Worm (Caenorhabditis elegans) whole organism, L4 larva: ENCODE results near the gene C17H11.4.

Experiments used
- F26F4.8 ChIP-seq: fragments of 200-800 bp; sonication (Bioruptor generic); conservative IDR thresholded peaks from 2 replicates; pipeline ENCODE4 v1.3.6; 2022; ENCODE audit warnings: missing genetic modification characterization, missing compliant biosample characterization
- F37D6.2 ChIP-seq: sonication (generic microtip); optimal IDR thresholded peaks from 2 replicates; lab custom pipeline; 2016; ENCODE audit warnings: mild to moderate bottlenecking, missing genetic modification characterization, missing compliant biosample characterization
- F49E8.2 ChIP-seq: sonication (generic microtip); optimal IDR thresholded peaks from 2 replicates; lab custom pipeline; 2016; ENCODE audit warnings: missing compliant biosample characterization, mild to moderate bottlenecking, missing genetic modification characterization, borderline replicate concordance
- T20F7.1 ChIP-seq: fragments of 200-800 bp; sonication (Bioruptor generic); optimal IDR thresholded peaks from 2 replicates; lab custom pipeline; 2018; ENCODE audit warnings: mild to moderate bottlenecking, missing genetic modification characterization, missing compliant biosample characterization
- Y105C5A.15 ChIP-seq: fragments of 200-800 bp; sonication (Bioruptor generic); IDR thresholded peaks from 2 replicates; pipeline ENCODE4 v1.3.6; 2022; ENCODE audit warnings: missing genetic modification characterization, missing compliant biosample characterization
- Y48G9A.11 ChIP-seq: fragments of 200-800 bp; sonication (Bioruptor generic); IDR thresholded peaks from 2 replicates; pipeline ENCODE4 v1.3.6; 2022; ENCODE audit warnings: missing genetic modification reagents, missing genetic modification characterization, missing compliant biosample characterization
- Y5F2A.4 ChIP-seq: fragments of 200-800 bp; sonication (Bioruptor generic); optimal IDR thresholded peaks from 2 replicates; lab custom pipeline; 2018; ENCODE audit warnings: mild to moderate bottlenecking, missing genetic modification characterization, missing compliant biosample characterization
- Y75B8A.6 ChIP-seq: fragments of 200-800 bp; sonication (Bioruptor generic); IDR thresholded peaks from 2 replicates; pipeline ENCODE4 v1.3.6; 2022; ENCODE audit warnings: missing genetic modification reagents, missing genetic modification characterization, missing compliant biosample characterization
- ama-1 ChIP-seq: fragments of 150-350 bp; optimal IDR thresholded peaks from 2 replicates; lab custom pipeline; 2014; ENCODE audit warnings: inconsistent platforms, mixed read lengths
- arid-1 ChIP-seq: fragments of 200-800 bp; sonication (Bioruptor generic); conservative IDR thresholded peaks from 2 replicates; pipeline ENCODE4 v1.3.6; 2022; ENCODE audit warnings: missing genetic modification reagents, missing genetic modification characterization, missing compliant biosample characterization
- attf-4 ChIP-seq: sonication (generic microtip); optimal IDR thresholded peaks from 3 replicates; lab custom pipeline; 2017; ENCODE audit warnings: missing biosample characterization, missing genetic modification characterization
- ceh-32 ChIP-seq: sonication (generic microtip); optimal IDR thresholded peaks from 2 replicates; lab custom pipeline; 2016; ENCODE audit warnings: mild to moderate bottlenecking, missing genetic modification characterization, missing compliant biosample characterization; ENCODE audit not compliant: poor library complexity
- ceh-44 ChIP-seq: fragments of 200-800 bp; sonication (Bioruptor generic); IDR thresholded peaks from 2 replicates; pipeline ENCODE4 v1.3.6; 2022; ENCODE audit warnings: missing genetic modification reagents, missing genetic modification characterization, missing compliant biosample characterization
- ceh-82 ChIP-seq: sonication (generic microtip); optimal IDR thresholded peaks from 2 replicates; lab custom pipeline; 2017; ENCODE audit warnings: missing biosample characterization, missing genetic modification characterization
- ces-1 ChIP-seq: fragments of 150-350 bp; sonication (generic microtip); optimal IDR thresholded peaks from 4 replicates; lab custom pipeline; 2014; ENCODE audit warnings: missing biosample characterization, missing genetic modification reagents, missing genetic modification characterization
- cey-2 ChIP-seq: sonication (generic microtip); optimal IDR thresholded peaks from 3 replicates; lab custom pipeline; 2017; ENCODE audit warnings: missing genetic modification characterization, mild to moderate bottlenecking, missing compliant biosample characterization, antibody characterized with exemption, borderline replicate concordance; ENCODE audit not compliant: insufficient read depth
- ctbp-1 ChIP-seq: fragments of 200-800 bp; sonication (Bioruptor generic); IDR thresholded peaks from 2 replicates; pipeline ENCODE4 v1.3.6; 2022; ENCODE audit warnings: missing genetic modification reagents, missing genetic modification characterization, missing compliant biosample characterization
- daf-12 ChIP-seq: fragments of 150-350 bp; optimal IDR thresholded peaks from 2 replicates; lab custom pipeline; 2014; ENCODE audit warnings: missing biosample characterization, missing genetic modification reagents, missing genetic modification characterization
- daf-19 ChIP-seq: fragments of 200-800 bp; sonication (Bioruptor generic); conservative IDR thresholded peaks from 2 replicates; pipeline ENCODE4 v1.3.6; 2022; ENCODE audit warnings: missing genetic modification characterization, missing compliant biosample characterization
- dmd-9 ChIP-seq: fragments of 200-800 bp; sonication (Bioruptor generic); IDR thresholded peaks from 2 replicates; pipeline ENCODE4 v1.3.6; 2022; ENCODE audit warnings: missing genetic modification reagents, missing genetic modification characterization, missing compliant biosample characterization
- dve-1 ChIP-seq: sonication (generic microtip); optimal IDR thresholded peaks from 2 replicates; lab custom pipeline; 2017; ENCODE audit warnings: antibody characterized with exemption, mild to moderate bottlenecking, missing genetic modification characterization, missing compliant biosample characterization; ENCODE audit not compliant: insufficient read depth
- fkh-10 ChIP-seq: fragments of 150-350 bp; optimal IDR thresholded peaks from 2 replicates; lab custom pipeline; 2014; ENCODE audit warnings: missing biosample characterization, missing genetic modification reagents, missing genetic modification characterization
- hlh-11 ChIP-seq: fragments of 200-800 bp; sonication (Bioruptor generic); optimal IDR thresholded peaks from 2 replicates; lab custom pipeline; 2018; ENCODE audit warnings: mild to moderate bottlenecking, missing genetic modification characterization, missing compliant biosample characterization
- hmg-1.1 ChIP-seq: fragments of 200-800 bp; sonication (Bioruptor generic); IDR thresholded peaks from 2 replicates; pipeline ENCODE4 v1.3.6; 2022; ENCODE audit warnings: missing genetic modification reagents, missing genetic modification characterization, missing compliant biosample characterization
- lin-1 ChIP-seq: fragments of 200-800 bp; sonication (Bioruptor generic); IDR thresholded peaks from 2 replicates; pipeline ENCODE4 v1.3.6; 2022; ENCODE audit warnings: missing genetic modification reagents, missing genetic modification characterization, missing compliant biosample characterization
- lin-38 ChIP-seq: fragments of 200-800 bp; sonication (Bioruptor generic); IDR thresholded peaks from 2 replicates; pipeline ENCODE4 v1.3.6; 2022; ENCODE audit warnings: missing genetic modification reagents, missing genetic modification characterization, missing compliant biosample characterization
- lsy-2 ChIP-seq, 2 experiments: fragments of 150-350 bp in 1 of 2; sonication (generic microtip) in 1 of 2; optimal IDR thresholded peaks; 2 replicates each; lab custom pipeline; 2014 to 2017; ENCODE audit warnings: missing biosample characterization in 2 of 2, missing genetic modification characterization in 2 of 2
- madf-9 ChIP-seq: fragments of 200-800 bp; sonication (Bioruptor generic); conservative IDR thresholded peaks from 2 replicates; pipeline ENCODE4 v1.3.6; 2022; ENCODE audit warnings: missing genetic modification reagents, missing genetic modification characterization, missing compliant biosample characterization
- mdt-29 ChIP-seq: fragments of 200-800 bp; sonication (Bioruptor generic); IDR thresholded peaks from 2 replicates; pipeline ENCODE4 v1.3.6; 2022; ENCODE audit warnings: missing genetic modification reagents, missing genetic modification characterization, missing compliant biosample characterization
- mep-1 ChIP-seq: fragments of 150-350 bp; sonication (generic microtip); optimal IDR thresholded peaks from 3 replicates; lab custom pipeline; 2014; ENCODE audit warnings: missing biosample characterization, missing genetic modification characterization
- mes-2 ChIP-seq: sonication (generic microtip); optimal IDR thresholded peaks from 2 replicates; lab custom pipeline; 2016; ENCODE audit warnings: missing genotype, mild to moderate bottlenecking, missing genetic modification characterization, missing compliant biosample characterization; ENCODE audit not compliant: poor library complexity, severe bottlenecking
- mxl-3 ChIP-seq: fragments of 200-800 bp; sonication (Bioruptor generic); optimal IDR thresholded peaks from 2 replicates; lab custom pipeline; 2018; ENCODE audit warnings: mild to moderate bottlenecking, missing genetic modification characterization, missing compliant biosample characterization
- nhr-102 ChIP-seq: sonication (generic microtip); optimal IDR thresholded peaks from 2 replicates; lab custom pipeline; 2016; ENCODE audit warnings: mild to moderate bottlenecking, missing genetic modification characterization, moderate library complexity, missing compliant biosample characterization
- nhr-11 ChIP-seq: fragments of 150-350 bp; optimal IDR thresholded peaks from 2 replicates; lab custom pipeline; 2014; ENCODE audit warnings: missing biosample characterization, missing genetic modification characterization
- nhr-25 ChIP-seq: sonication (generic microtip); optimal IDR thresholded peaks from 2 replicates; lab custom pipeline; 2017; ENCODE audit warnings: missing genetic modification characterization, mild to moderate bottlenecking, missing compliant biosample characterization, antibody characterized with exemption, moderate library complexity, borderline replicate concordance; ENCODE audit not compliant: insufficient read depth
- nhr-28 ChIP-seq: fragments of 150-350 bp; optimal IDR thresholded peaks from 2 replicates; lab custom pipeline; 2014; ENCODE audit warnings: missing biosample characterization, missing genetic modification characterization
- nhr-41 ChIP-seq: fragments of 200-800 bp; sonication (Bioruptor generic); IDR thresholded peaks from 2 replicates; pipeline ENCODE4 v1.3.6; 2022; ENCODE audit warnings: missing genetic modification reagents, missing genetic modification characterization, missing compliant biosample characterization
- nhr-48 ChIP-seq: sonication (generic microtip); optimal IDR thresholded peaks from 2 replicates; lab custom pipeline; 2016; ENCODE audit warnings: mild to moderate bottlenecking, missing genetic modification characterization, missing compliant biosample characterization
- pha-4 ChIP-seq, 2 experiments: fragments of 150-350 bp in 1 of 2; fragments of 200-800 bp in 1 of 2; sonication (Bioruptor generic) in 1 of 2; IDR thresholded peaks in 1 of 2; optimal IDR thresholded peaks in 1 of 2; 2 replicates each; pipeline versions ENCODE4 v1.3.6 to Lab custom; 2014 to 2022; ENCODE audit warnings: missing genetic modification characterization in 2 of 2, missing genetic modification reagents in 2 of 2, missing biosample characterization in 1 of 2, missing compliant biosample characterization in 1 of 2
- php-3 ChIP-seq: fragments of 200-800 bp; sonication (Bioruptor generic); IDR thresholded peaks from 2 replicates; pipeline ENCODE4 v1.3.6; 2022; ENCODE audit warnings: missing genetic modification reagents, missing genetic modification characterization, missing compliant biosample characterization
- pqm-1 ChIP-seq: sonication (generic microtip); optimal IDR thresholded peaks from 2 replicates; lab custom pipeline; 2017; ENCODE audit warnings: missing biosample characterization, missing genetic modification characterization
- rbr-2 ChIP-seq: sonication (generic microtip); optimal IDR thresholded peaks from 2 replicates; lab custom pipeline; 2016; ENCODE audit warnings: missing genotype, missing genetic modification characterization, missing compliant biosample characterization
- skn-1 ChIP-seq: fragments of 150-350 bp; optimal IDR thresholded peaks from 2 replicates; lab custom pipeline; 2014; ENCODE audit warnings: missing biosample characterization, missing genetic modification characterization
- snpc-1.2 ChIP-seq: fragments of 200-800 bp; sonication (Bioruptor generic); IDR thresholded peaks from 2 replicates; pipeline ENCODE4 v1.3.6; 2022; ENCODE audit warnings: missing genetic modification reagents, missing genetic modification characterization, missing compliant biosample characterization
- snpc-4 ChIP-seq: fragments of 150-350 bp; optimal IDR thresholded peaks from 2 replicates; lab custom pipeline; 2014; ENCODE audit warnings: missing biosample characterization, missing genetic modification characterization
- spr-3 ChIP-seq: fragments of 200-800 bp; sonication (Bioruptor generic); optimal IDR thresholded peaks from 2 replicates; lab custom pipeline; 2018; ENCODE audit warnings: mild to moderate bottlenecking, missing genetic modification characterization, missing compliant biosample characterization
- tra-1 ChIP-seq: fragments of 200-800 bp; sonication (Bioruptor generic); IDR thresholded peaks from 2 replicates; pipeline ENCODE4 v1.3.6; 2022; ENCODE audit warnings: missing genetic modification reagents, missing genetic modification characterization, missing compliant biosample characterization
- unc-39 ChIP-seq: sonication (generic microtip); optimal IDR thresholded peaks from 2 replicates; lab custom pipeline; 2017; ENCODE audit warnings: missing biosample characterization, missing genetic modification characterization
- unc-62 ChIP-seq, 3 experiments: fragments of 150-350 bp in 1 of 3; sonication (generic microtip); optimal IDR thresholded peaks in 2 of 3; peaks in 1 of 3; 1 replicate in 1 of 3; 2 replicates in 2 of 3; lab custom pipeline; 2014 to 2017; ENCODE audit warnings: missing biosample characterization in 3 of 3, missing genetic modification characterization in 3 of 3, missing genetic modification reagents in 3 of 3, missing genotype in 1 of 3
- ztf-11 ChIP-seq: fragments of 150-350 bp; optimal IDR thresholded peaks from 2 replicates; lab custom pipeline; 2014; ENCODE audit warnings: missing biosample characterization, missing genetic modification characterization

Gene C17H11.4

ce11 chrX:8205919-8206318, 24.5 kb upstream of the C17H11.4 start (continued):
- TF ChIP-seq daf-19 (GFP tag; lab: Robert Waterston, UW) (no peak), ceh-82 (tag; lab: Kevin White, UChicago) (no peak), unc-62 (GFP tag; optimal IDR thresholded peaks at IDR 0.05 in 1 of 2; lab: Kevin White, UChicago) (no peak), unc-62 (tag; optimal IDR thresholded peaks at IDR 0.05; lab: Kevin White, UChicago) (no peak), Y5F2A.4 (GFP tag; lab: Kevin White, UChicago) (no peak), nhr-25 (no peak), php-3 (no peak), T20F7.1 (GFP tag; lab: Kevin White, UChicago) (no peak), Y48G9A.11 (GFP tag; lab: Robert Waterston, UW) (no peak), ceh-32 (no peak), unc-39 (tag; lab: Kevin White, UChicago) (no peak), F26F4.8 (GFP tag; lab: Robert Waterston, UW) (no peak), mdt-29 (GFP tag; lab: Robert Waterston, UW) (no peak), nhr-102 (tag; lab: Kevin White, UChicago) (no peak), nhr-11 (peak; percentile 39), attf-4 (tag; lab: Kevin White, UChicago) (no peak), fkh-10 (peak; percentile 60), daf-12 (tag; lab: Kevin White, UChicago) (no peak), ama-1 (lab: Kevin White, UChicago) (no peak), snpc-1.2 (GFP tag; lab: Robert Waterston, UW) (no peak), mep-1 (tag; lab: Kevin White, UChicago) (peak; percentile 60), pqm-1 (no peak), ceh-44 (GFP tag; lab: Robert Waterston, UW) (no peak), nhr-41 (GFP tag; lab: Robert Waterston, UW) (no peak), Y105C5A.15 (GFP tag; lab: Robert Waterston, UW) (no peak), F37D6.2 (peak; percentile 24), F49E8.2 (tag; lab: Kevin White, UChicago) (no peak), ctbp-1 (GFP tag; lab: Robert Waterston, UW) (peak; percentile 68; the same call in 1 of the 2 replicates), madf-9 (no peak), nhr-28 (tag; lab: Kevin White, UChicago) (no peak), hlh-11 (peak; percentile 30), skn-1 (tag; lab: Kevin White, UChicago) (no peak), hmg-1.1 (GFP tag; lab: Robert Waterston, UW) (peak; percentile 74), snpc-4 (tag; lab: Kevin White, UChicago) (no peak), lin-1 (GFP tag; lab: Robert Waterston, UW) (no peak), mes-2 (tag; lab: Kevin White, UChicago) (peak; percentile 1), lsy-2 (tag; optimal IDR thresholded peaks at IDR 0.05; lab: Kevin White, UChicago) (peak in 1 of 2 experiments; percentile 70), arid-1 (GFP tag; lab: Robert Waterston, UW) (no peak), cey-2 (tag; lab: Kevin White, UChicago) (no peak)

ce11 chrX:8204475-8204874, 23.0 kb upstream of the C17H11.4 start:
- TF ChIP-seq lin-38 (GFP tag; lab: Robert Waterston, UW): no peak
- no peak for TF ChIP-seq pha-4 (GFP tag; IDR thresholded peaks at IDR 0.05; lab: Robert Waterston, UW)
- no peak for TF ChIP-seq pha-4 (tag; optimal IDR thresholded peaks at IDR 0.05; lab: Kevin White, UChicago)
- TF ChIP-seq dmd-9 (GFP tag; lab: Robert Waterston, UW): no peak
- TF ChIP-seq dve-1 (tag; lab: Kevin White, UChicago): no peak
- TF ChIP-seq ces-1: no peak
- no peak for TF ChIP-seq tra-1 (GFP tag; lab: Robert Waterston, UW)
- TF ChIP-seq Y48G9A.11 (GFP tag; lab: Robert Waterston, UW): no peak
- TF ChIP-seq mxl-3 (GFP tag; lab: Kevin White, UChicago): no peak
- no peak for TF ChIP-seq nhr-48 (tag; lab: Kevin White, UChicago)
- no peak for TF ChIP-seq rbr-2 (tag; lab: Kevin White, UChicago)
- no peak for TF ChIP-seq spr-3 (GFP tag; lab: Kevin White, UChicago)
- TF ChIP-seq Y75B8A.6 (GFP tag; lab: Robert Waterston, UW): no peak
- no peak for TF ChIP-seq ztf-11
- TF ChIP-seq, all 104 proteins: peak for 0
